Worm (Caenorhabditis elegans): ENCODE results near the gene R05D3.3.

R05D3.3 gene

ce11 chrIII:8324412-8324811 is 39.4 kb upstream of the R05D3.3 start, which contains the start of gene F10E9.12:
Gene F10E9.12 (plus strand): TSS chrIII:8324542.
- TF ChIP-seq unc-62 (GFP tag; optimal IDR thresholded peaks at IDR 0.05 in 1 of 2), result no peak
- no peak for TF ChIP-seq unc-62 (tag; optimal IDR thresholded peaks at IDR 0.05)
- no peak for TF ChIP-seq zfp-2 (tag; optimal IDR thresholded peaks at IDR 0.05)
- TF ChIP-seq daf-8 (GFP tag; IDR thresholded peaks at IDR 0.05), result no peak
- TF ChIP-seq spr-1 (tag; optimal IDR thresholded peaks at IDR 0.05), result no peak
- no peak for TF ChIP-seq ama-1 (optimal IDR thresholded peaks at IDR 0.05)
- TF ChIP-seq T20F7.1 (GFP tag; optimal IDR thresholded peaks at IDR 0.05), result no peak
- TF ChIP-seq fos-1 (tag; optimal IDR thresholded peaks at IDR 0.05), result no peak
- peak; percentile 9 for TF ChIP-seq aha-1 (tag)
- TF ChIP-seq skn-1 (tag; optimal IDR thresholded peaks at IDR 0.05), result no peak
- TF ChIP-seq ceh-20 (GFP tag; IDR thresholded peaks at IDR 0.05), result no peak
- no peak for TF ChIP-seq snpc-4 (tag; optimal IDR thresholded peaks at IDR 0.05)
- TF ChIP-seq lin-29 (GFP tag; IDR thresholded peaks at IDR 0.05), result no peak
- TF ChIP-seq ceh-32 (tag; optimal IDR thresholded peaks at IDR 0.05; ENCODE audit: poor library complexity), result no peak
- no peak for TF ChIP-seq F44E2.7 (GFP tag; IDR thresholded peaks at IDR 0.05)
- TF ChIP-seq madf-5 (GFP tag; IDR thresholded peaks at IDR 0.05), result no peak
- TF ChIP-seq tag-97 (GFP tag; IDR thresholded peaks at IDR 0.05), result no peak
- TF ChIP-seq rbr-2 (tag; optimal IDR thresholded peaks at IDR 0.05), result no peak
- TF ChIP-seq fkh-10 (GFP tag; optimal IDR thresholded peaks at IDR 0.05), result no peak
- no peak for TF ChIP-seq mxl-3 (GFP tag; optimal IDR thresholded peaks at IDR 0.05)
- no peak for TF ChIP-seq lin-13 (GFP tag; optimal IDR thresholded peaks at IDR 0.05)
- no peak for TF ChIP-seq ces-1 (GFP tag; optimal IDR thresholded peaks at IDR 0.05)
- TF ChIP-seq F49E8.2 (tag; optimal IDR thresholded peaks at IDR 0.05; ENCODE audit: borderline replicate concordance), result no peak
- no peak for TF ChIP-seq attf-4 (tag; optimal IDR thresholded peaks at IDR 0.05)
- TF ChIP-seq nhr-41 (GFP tag; IDR thresholded peaks at IDR 0.05), result no peak
- TF ChIP-seq saeg-2 (GFP tag; IDR thresholded peaks at IDR 0.05), result no peak
- TF ChIP-seq lsy-2 (tag; optimal IDR thresholded peaks at IDR 0.05), result peak in 1 of 2 experiments; percentile 31
- no peak for TF ChIP-seq F37D6.2 (tag; optimal IDR thresholded peaks at IDR 0.05)
- TF ChIP-seq lin-15B (tag; optimal IDR thresholded peaks at IDR 0.05), result no peak
- TF ChIP-seq lin-39 (tag; optimal IDR thresholded peaks at IDR 0.05), result no peak
- TF ChIP-seq spr-3 (GFP tag; optimal IDR thresholded peaks at IDR 0.05), result no peak
- TF ChIP-seq ceh-28 (tag; optimal IDR thresholded peaks at IDR 0.05), result no peak
- TF ChIP-seq Y48G9A.11 (GFP tag; IDR thresholded peaks at IDR 0.05), result no peak
- TF ChIP-seq nhr-6 (tag; optimal IDR thresholded peaks at IDR 0.05), result no peak
- TF ChIP-seq zag-1 (tag; optimal IDR thresholded peaks at IDR 0.05), result no peak
- TF ChIP-seq nhr-25 (tag; optimal IDR thresholded peaks at IDR 0.05; ENCODE audit: borderline replicate concordance, insufficient read depth), result no peak
- no peak for TF ChIP-seq ZK337.2 (GFP tag; IDR thresholded peaks at IDR 0.05)
- TF ChIP-seq hlh-30 (tag; optimal IDR thresholded peaks at IDR 0.05; ENCODE audit: insufficient read depth), result peak; percentile 66
- no peak for TF ChIP-seq ztf-11 (tag; optimal IDR thresholded peaks at IDR 0.05)
- no peak for TF ChIP-seq jun-1 (tag; optimal IDR thresholded peaks at IDR 0.05)
- no peak for TF ChIP-seq daf-16 (GFP tag; optimal IDR thresholded peaks at IDR 0.05)
- peak; percentile 43 for TF ChIP-seq daf-16 (tag; optimal IDR thresholded peaks at IDR 0.05)
- no peak for TF ChIP-seq Y75B8A.6 (GFP tag; IDR thresholded peaks at IDR 0.05)
- no peak for TF ChIP-seq F26F4.8 (GFP tag; conservative IDR thresholded peaks at IDR 0.05)
- TF ChIP-seq daf-19 (GFP tag; conservative IDR thresholded peaks at IDR 0.05), result no peak
- TF ChIP-seq pqm-1 (tag; optimal IDR thresholded peaks at IDR 0.05), result peak; percentile 4
- TF ChIP-seq mxl-2 (GFP tag; conservative IDR thresholded peaks at IDR 0.05), result no peak
- no peak for TF ChIP-seq ztf-7 (tag; optimal IDR thresholded peaks at IDR 0.05)
- no peak for TF ChIP-seq nhr-48 (tag; optimal IDR thresholded peaks at IDR 0.05)
- TF ChIP-seq mdl-1 (tag; optimal IDR thresholded peaks at IDR 0.05), result peak in 1 of 2 experiments; percentile 14
- TF ChIP-seq F10B5.3 (tag; optimal IDR thresholded peaks at IDR 0.05), result no peak
- TF ChIP-seq ZK546.5 (tag; optimal IDR thresholded peaks at IDR 0.05), result no peak
- TF ChIP-seq nhr-76 (tag; optimal IDR thresholded peaks at IDR 0.05), result no peak
- no peak for TF ChIP-seq php-3 (GFP tag; IDR thresholded peaks at IDR 0.05)
